Worm (Caenorhabditis elegans): ENCODE results near the gene ndub-3.
A peak's percentile ranks its signal among the peaks of the same experiment; 100 is the strongest.

Gene ndub-3

ce11 chrII:9009976-9010702 is 45.4 kb upstream of the ndub-3 start (continued):
- TF ChIP-seq rnt-1 (tag; optimal IDR thresholded peaks at IDR 0.05), result no peak
- TF ChIP-seq hlh-4 (tag; optimal IDR thresholded peaks at IDR 0.05), result no peak
- no peak for TF ChIP-seq ceh-88 (GFP tag; IDR thresholded peaks at IDR 0.05)
- no peak for TF ChIP-seq unc-86 (tag; optimal IDR thresholded peaks at IDR 0.05)
- no peak for TF ChIP-seq pag-3 (tag; optimal IDR thresholded peaks at IDR 0.05; ENCODE audit: borderline replicate concordance, insufficient read depth)
- TF ChIP-seq ceh-63 (GFP tag; optimal IDR thresholded peaks at IDR 0.05), result no peak
- TF ChIP-seq Y116A8C.19 (tag; optimal IDR thresholded peaks at IDR 0.05; ENCODE audit: borderline replicate concordance), result no peak
- no peak for TF ChIP-seq isw-1 (GFP tag; IDR thresholded peaks at IDR 0.05)
- TF ChIP-seq nhr-19 (GFP tag; conservative IDR thresholded peaks at IDR 0.05), result no peak
- no peak for TF ChIP-seq lin-39 (tag; optimal IDR thresholded peaks at IDR 0.05)
- no peak for TF ChIP-seq mdl-1 (tag; optimal IDR thresholded peaks at IDR 0.05)
- TF ChIP-seq lin-14 (GFP tag; optimal IDR thresholded peaks at IDR 0.05), result no peak
- peak; percentile 67 for TF ChIP-seq pax-3 (tag; optimal IDR thresholded peaks at IDR 0.05)
- no peak for TF ChIP-seq C34B4.2 (tag; optimal IDR thresholded peaks at IDR 0.05)
- TF ChIP-seq nhr-12 (tag; optimal IDR thresholded peaks at IDR 0.05), result no peak
- no peak for TF ChIP-seq F16B12.6 (tag; optimal IDR thresholded peaks at IDR 0.05)
- peak; percentile 55 for TF ChIP-seq dsc-1 (tag; optimal IDR thresholded peaks at IDR 0.05)
- no peak for TF ChIP-seq ces-1 (GFP tag; optimal IDR thresholded peaks at IDR 0.05)
- no peak for TF ChIP-seq nhr-28 (tag; optimal IDR thresholded peaks at IDR 0.05)
- no peak for TF ChIP-seq vab-15 (tag; optimal IDR thresholded peaks at IDR 0.05)
- TF ChIP-seq mef-2 (tag; optimal IDR thresholded peaks at IDR 0.05), result no peak
- TF ChIP-seq ztf-11 (tag; optimal IDR thresholded peaks at IDR 0.05), result no peak
- TF ChIP-seq hlh-17 (GFP tag; optimal IDR thresholded peaks at IDR 0.05; ENCODE audit: borderline replicate concordance), result no peak
- no peak for TF ChIP-seq nhr-76 (tag; optimal IDR thresholded peaks at IDR 0.05)
- TF ChIP-seq ceh-82 (tag; optimal IDR thresholded peaks at IDR 0.05), result no peak
- TF ChIP-seq lsy-2 (tag; optimal IDR thresholded peaks at IDR 0.05), result no peak
- TF ChIP-seq ztf-4 (tag; optimal IDR thresholded peaks at IDR 0.05), result no peak
- TF ChIP-seq lin-15B (tag; optimal IDR thresholded peaks at IDR 0.05), result no peak
- no peak for TF ChIP-seq mab-9 (GFP tag; IDR thresholded peaks at IDR 0.05)
- TF ChIP-seq grh-1 (GFP tag; IDR thresholded peaks at IDR 0.05), result no peak
- TF ChIP-seq nhr-237 (tag; optimal IDR thresholded peaks at IDR 0.05), result no peak
- peak; percentile 82 for TF ChIP-seq fkh-8 (tag; optimal IDR thresholded peaks at IDR 0.05)

- TF ChIP-seq ceh-82 (tag; optimal IDR thresholded peaks at IDR 0.05) (no peak), lir-3 (tag; optimal IDR thresholded peaks at IDR 0.05; ENCODE audit: poor library complexity) (no peak), pax-3 (tag; optimal IDR thresholded peaks at IDR 0.05) (no peak), nhr-85 (tag) (no peak), unc-30 (tag; optimal IDR thresholded peaks at IDR 0.05) (no peak), aly-2 (tag; optimal IDR thresholded peaks at IDR 0.05) (no peak), rnt-1 (tag; optimal IDR thresholded peaks at IDR 0.05) (no peak), nhr-237 (tag; optimal IDR thresholded peaks at IDR 0.05) (no peak), fkh-8 (tag; optimal IDR thresholded peaks at IDR 0.05) (no peak), ceh-88 (GFP tag; IDR thresholded peaks at IDR 0.05) (no peak), lsy-2 (tag; optimal IDR thresholded peaks at IDR 0.05) (no peak), pqm-1 (tag; optimal IDR thresholded peaks at IDR 0.05) (no peak), efl-3 (GFP tag; optimal IDR thresholded peaks at IDR 0.05) (no peak)
Observed at ce11 chrII:9007741-9008140, 43.1 kb upstream of the ndub-3 start.

ce11 chrII:9005067-9005466 is 40.4 kb upstream of the ndub-3 start, which contains the start of gene F44G4.7:
F44G4.7 (minus strand) TSS chrII:9005167.
- TF ChIP-seq hlh-4 (tag; optimal IDR thresholded peaks at IDR 0.05), result no peak
- TF ChIP-seq fkh-8 (tag; optimal IDR thresholded peaks at IDR 0.05), result peak; percentile 7

Data from whole organism, L1 larva.